Fruit fly (Drosophila melanogaster): ENCODE results near the gene CG3630.

dm6 chrX:2175956-2176469 is 14.0 kb downstream of the CG3630 start, which contains the start of gene Cyp4d2:
- TF ChIP-seq CTCF (optimal IDR thresholded peaks at IDR 0.05) (no peak), CG8478 (optimal IDR thresholded peaks at IDR 0.05) (no peak)
